Worm (Caenorhabditis elegans): ENCODE data around the gene T10B5.8.

T10B5.8 gene

ce11 chrV:1804034-1804542 lies 37.8 kb upstream of the T10B5.8 start:
- TF ChIP-seq pax-1 (tag; optimal IDR thresholded peaks at IDR 0.05) (no peak), dve-1 (tag; optimal IDR thresholded peaks at IDR 0.05) (no peak), ttx-3 (tag; optimal IDR thresholded peaks at IDR 0.05) (no peak), ref-2 (tag; optimal IDR thresholded peaks at IDR 0.05) (no peak), K09A11.1 (tag; optimal IDR thresholded peaks at IDR 0.05; ENCODE audit: insufficient read depth) (no peak), F13H6.1 (tag; optimal IDR thresholded peaks at IDR 0.05) (no peak), lin-11 (tag; optimal IDR thresholded peaks at IDR 0.05) (no peak), hlh-8 (tag; optimal IDR thresholded peaks at IDR 0.05) (no peak), unc-86 (tag; optimal IDR thresholded peaks at IDR 0.05) (no peak), che-1 (tag; optimal IDR thresholded peaks at IDR 0.05) (no peak), ceh-24 (tag; optimal IDR thresholded peaks at IDR 0.05) (no peak), K02D7.2 (tag; optimal IDR thresholded peaks at IDR 0.05) (no peak), syd-9 (tag; optimal IDR thresholded peaks at IDR 0.05) (no peak), sox-2 (GFP tag; IDR thresholded peaks at IDR 0.05) (no peak), nhr-11 (tag; optimal IDR thresholded peaks at IDR 0.05) (no peak), ceh-2 (tag; optimal IDR thresholded peaks at IDR 0.05) (no peak), C08G9.2 (tag; optimal IDR thresholded peaks at IDR 0.05) (no peak), gmeb-2 (tag; optimal IDR thresholded peaks at IDR 0.05) (no peak)

- TF ChIP-seq nhr-11 (tag; optimal IDR thresholded peaks at IDR 0.05) (no peak), pax-1 (tag; optimal IDR thresholded peaks at IDR 0.05) (peak; percentile 11), madf-2 (tag; optimal IDR thresholded peaks at IDR 0.05) (no peak), ama-1 (optimal IDR thresholded peaks at IDR 0.05) (no peak), ceh-24 (tag; optimal IDR thresholded peaks at IDR 0.05) (no peak), fkh-6 (tag; optimal IDR thresholded peaks at IDR 0.05) (no peak), unc-3 (GFP tag; conservative IDR thresholded peaks at IDR 0.05) (no peak), unc-3 (tag; optimal IDR thresholded peaks at IDR 0.05) (no peak), fax-1 (tag; optimal IDR thresholded peaks at IDR 0.05) (no peak), hlh-6 (tag; optimal IDR thresholded peaks at IDR 0.05) (no peak), gmeb-2 (tag; optimal IDR thresholded peaks at IDR 0.05) (no peak), pat-9 (tag; optimal IDR thresholded peaks at IDR 0.05) (peak; percentile 22), pha-4 (tag; optimal IDR thresholded peaks at IDR 0.05) (no peak), syd-9 (tag; optimal IDR thresholded peaks at IDR 0.05) (no peak), unc-42 (tag; optimal IDR thresholded peaks at IDR 0.05) (no peak), sox-2 (GFP tag; IDR thresholded peaks at IDR 0.05) (no peak), elt-2 (tag; optimal IDR thresholded peaks at IDR 0.05) (peak; percentile 10), ceh-2 (tag; optimal IDR thresholded peaks at IDR 0.05) (no peak), ceh-31 (tag; optimal IDR thresholded peaks at IDR 0.05) (peak; percentile 52), unc-86 (tag; optimal IDR thresholded peaks at IDR 0.05) (peak; percentile 10), nfya-1 (tag; optimal IDR thresholded peaks at IDR 0.05) (peak; percentile 63), ets-4 (tag; optimal IDR thresholded peaks at IDR 0.05) (peak; percentile 5), ref-2 (tag; optimal IDR thresholded peaks at IDR 0.05) (peak; percentile 34), dve-1 (tag; optimal IDR thresholded peaks at IDR 0.05) (no peak), K02D7.2 (tag; optimal IDR thresholded peaks at IDR 0.05) (no peak), che-1 (tag; optimal IDR thresholded peaks at IDR 0.05) (no peak), fkh-10 (GFP tag; optimal IDR thresholded peaks at IDR 0.05) (no peak), sox-4 (tag; optimal IDR thresholded peaks at IDR 0.05) (no peak), ceh-34 (tag; optimal IDR thresholded peaks at IDR 0.05) (peak; percentile 55), hlh-30 (tag; optimal IDR thresholded peaks at IDR 0.05; ENCODE audit: insufficient read depth) (no peak), unc-55 (GFP tag; optimal IDR thresholded peaks at IDR 0.05) (peak; percentile 60), rnt-1 (tag; optimal IDR thresholded peaks at IDR 0.05) (no peak), ceh-30 (tag; optimal IDR thresholded peaks at IDR 0.05) (peak; percentile 62), npax-4 (tag; optimal IDR thresholded peaks at IDR 0.05) (no peak)
Observed at ce11 chrV:1804645-1805559, 36.9 kb upstream of the T10B5.8 start, which contains the start of the genes hsp-16.2 and hsp-16.41. Gene hsp-16.2, minus strand, starts transcription at chrV:1804957. Gene hsp-16.41, plus strand, starts transcription at chrV:1805178.

All from whole organism, late embryonic.